Fruit fly (Drosophila melanogaster) whole organism: Measurements from ENCODE around the gene Nbr.

Experiments
- CG8478 ChIP-seq: fragments of >200 bp; optimal IDR thresholded peaks from 2 replicates; lab custom pipeline; 2018; ENCODE audit warnings: inconsistent platforms
- Dll ChIP-seq: fragments of >200 bp; optimal IDR thresholded peaks from 2 replicates; lab custom pipeline; 2017
- EcR ChIP-seq, 2 experiments: fragments of >200 bp; optimal IDR thresholded peaks; 2 replicates each; lab custom pipeline; 2017; ENCODE audit warnings: missing biosample characterization in 2 of 2, missing genetic modification characterization in 2 of 2, missing genetic modification reagents in 2 of 2
- pan ChIP-seq: fragments of >200 bp; optimal IDR thresholded peaks from 2 replicates; lab custom pipeline; 2017
- psq ChIP-seq: fragments of >200 bp; optimal IDR thresholded peaks from 2 replicates; lab custom pipeline; 2017
- usp ChIP-seq: fragments of >200 bp; optimal IDR thresholded peaks from 2 replicates; lab custom pipeline; 2017; ENCODE audit warnings: missing biosample characterization, missing genetic modification characterization, mixed read lengths

Nbr gene

dm6 chr2L:21162875-21163274 is at the start of gene Nbr:
Nbr (minus strand) TSS chr2L:21163083.
- TF ChIP-seq CG8478, result no peak
- no peak for TF ChIP-seq pan (lab: Kevin White, UChicago)
- no peak for TF ChIP-seq Dll (lab: Kevin White, UChicago)
- no peak for TF ChIP-seq psq (lab: Kevin White, UChicago)
- TF ChIP-seq EcR (GFP tag; optimal IDR thresholded peaks at IDR 0.05; lab: Kevin White, UChicago), result no peak
- TF ChIP-seq usp (GFP tag; lab: Kevin White, UChicago), result no peak

DNA sequence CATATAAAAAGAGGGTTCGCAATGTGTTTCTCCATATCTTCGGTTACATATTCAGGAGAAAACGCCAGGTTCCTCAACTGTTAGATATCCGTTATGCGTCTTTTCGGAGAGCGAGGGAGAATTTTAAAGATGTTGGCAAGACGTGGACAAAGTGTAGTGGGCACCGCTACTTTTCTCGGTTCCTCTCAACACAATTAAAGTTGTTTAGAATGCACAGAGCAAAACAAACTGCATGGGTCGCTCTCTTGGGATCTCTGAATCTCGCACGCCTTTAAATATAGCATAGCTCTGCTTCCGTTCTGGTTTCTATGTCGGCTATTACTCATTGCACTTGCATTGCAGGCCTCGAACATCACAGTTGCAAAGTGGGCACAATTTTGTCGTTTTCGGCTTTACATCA is 43.3 kb upstream of the Nbr start, which contains the start of gene clumsy:
Gene clumsy, plus strand, starts transcription at position 301 of the 400 bp plus-strand sequence.
- TF ChIP-seq EcR (GFP tag; optimal IDR thresholded peaks at IDR 0.05; lab: Kevin White, UChicago) (no peak), pan (lab: Kevin White, UChicago) (no peak), usp (GFP tag; lab: Kevin White, UChicago) (no peak), psq (lab: Kevin White, UChicago) (no peak), CG8478 (no peak), Dll (lab: Kevin White, UChicago) (no peak)

DNA sequence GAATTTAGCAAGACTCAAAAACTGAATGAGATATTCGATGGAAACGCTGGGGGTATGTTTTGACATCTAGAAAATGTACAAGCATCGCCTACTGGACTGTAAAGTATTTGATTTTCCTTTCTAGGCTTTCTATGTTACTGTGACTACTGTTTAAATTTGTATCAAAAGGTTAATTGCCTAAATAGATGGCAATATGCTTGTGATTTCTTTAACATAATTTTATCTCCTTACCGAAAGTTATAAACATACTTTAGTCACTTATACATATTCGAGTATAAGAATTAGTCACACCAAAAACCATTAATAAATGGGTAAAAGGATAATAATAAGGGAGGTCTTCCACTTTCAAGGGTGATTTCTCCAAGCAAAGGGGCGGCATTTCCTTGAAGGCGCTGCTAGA is 39.8 kb upstream of the Nbr start, which contains the start of gene CG31988:
Gene CG31988, minus strand, starts transcription at position 101 of the 400 bp plus-strand sequence.
- no peak for TF ChIP-seq pan (lab: Kevin White, UChicago)
- no peak for TF ChIP-seq usp (GFP tag; lab: Kevin White, UChicago)
- TF ChIP-seq Dll (lab: Kevin White, UChicago), result no peak
- no peak for TF ChIP-seq CG8478
- TF ChIP-seq psq (lab: Kevin White, UChicago), result no peak

DNA sequence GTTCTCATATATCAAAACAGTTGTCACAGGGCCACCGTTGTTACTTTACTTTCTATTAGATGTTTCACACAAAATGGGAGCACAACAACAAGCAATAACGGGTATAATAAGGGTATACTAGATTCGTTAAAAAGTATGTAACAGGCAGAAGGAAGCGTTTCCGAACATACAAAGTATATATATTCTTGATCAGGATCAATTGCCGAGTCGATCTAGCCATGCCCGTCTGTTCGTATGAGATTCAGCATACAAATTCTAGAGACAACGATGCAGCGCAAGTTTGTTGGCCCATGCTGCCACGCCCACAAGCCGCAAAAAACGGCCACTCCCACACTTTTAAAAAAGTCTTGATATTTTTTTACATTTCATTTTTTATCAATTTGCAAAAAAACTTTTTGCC is 37.4 kb upstream of the Nbr start, which contains the start of gene CG31624:
Gene CG31624, minus strand, starts transcription at position 101 of the 400 bp plus-strand sequence.
- TF ChIP-seq Dll (lab: Kevin White, UChicago) (no peak), pan (lab: Kevin White, UChicago) (no peak), EcR (GFP tag; optimal IDR thresholded peaks at IDR 0.05; lab: Kevin White, UChicago) (no peak), psq (lab: Kevin White, UChicago) (no peak), usp (GFP tag; lab: Kevin White, UChicago) (no peak), CG8478 (no peak)

DNA sequence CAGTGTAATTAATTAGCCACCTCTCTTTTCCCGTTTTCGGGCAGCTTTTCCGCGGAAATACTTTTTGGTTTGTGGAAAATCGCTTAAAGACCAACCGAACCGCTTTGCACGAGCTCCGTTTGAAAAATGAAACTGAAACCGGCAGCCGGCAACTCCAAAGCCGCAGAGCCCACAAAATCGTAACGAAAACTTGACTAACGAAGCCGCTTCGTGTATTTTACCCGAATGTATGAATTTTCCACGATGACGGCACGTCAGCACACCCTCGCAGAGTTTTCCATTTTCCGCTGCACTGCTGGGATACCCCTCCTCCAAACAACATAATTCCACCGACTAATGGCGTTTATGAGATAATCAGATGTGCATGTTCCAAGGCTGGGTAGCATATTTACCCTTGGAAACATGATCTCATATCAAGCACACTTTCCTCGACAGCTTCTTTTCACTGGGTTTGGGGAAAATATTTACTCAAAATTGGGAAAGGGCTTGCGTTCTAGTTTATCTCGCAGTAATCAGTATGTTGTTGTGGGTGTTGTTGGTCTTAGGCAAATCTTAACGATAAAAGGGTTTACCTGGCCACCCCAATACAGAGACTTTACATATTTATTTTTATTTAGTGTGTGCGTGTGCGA is 35.9 kb upstream of the Nbr start, which contains the start of gene Ret:
Gene Ret, minus strand, starts transcription at position 130 of the 632 bp plus-strand sequence.
- no peak for TF ChIP-seq Dll (lab: Kevin White, UChicago)
- TF ChIP-seq usp (GFP tag; lab: Kevin White, UChicago), result no peak
- no peak for TF ChIP-seq CG8478
- TF ChIP-seq pan (lab: Kevin White, UChicago), result no peak
- no peak for TF ChIP-seq psq (lab: Kevin White, UChicago)
- TF ChIP-seq EcR (GFP tag; optimal IDR thresholded peaks at IDR 0.05; lab: Kevin White, UChicago), result no peak

- no peak for TF ChIP-seq EcR (GFP tag; optimal IDR thresholded peaks at IDR 0.05; lab: Kevin White, UChicago)
- TF ChIP-seq Dll (lab: Kevin White, UChicago), result no peak
- no peak for TF ChIP-seq CG8478
- TF ChIP-seq psq (lab: Kevin White, UChicago), result no peak
- no peak for TF ChIP-seq usp (GFP tag; lab: Kevin White, UChicago)
- no peak for TF ChIP-seq pan (lab: Kevin White, UChicago)
Observed at dm6 chr2L:21197178-21197577, 34.3 kb upstream of the Nbr start.

dm6 chr2L:21196511-21196910 is 33.6 kb upstream of the Nbr start:
- TF ChIP-seq Dll (lab: Kevin White, UChicago) (no peak), EcR (GFP tag; optimal IDR thresholded peaks at IDR 0.05; lab: Kevin White, UChicago) (no peak), psq (lab: Kevin White, UChicago) (no peak), pan (lab: Kevin White, UChicago) (no peak), CG8478 (no peak), usp (GFP tag; lab: Kevin White, UChicago) (no peak)

dm6 chr2L:21195331-21195730 is 32.4 kb upstream of the Nbr start:
- TF ChIP-seq psq (lab: Kevin White, UChicago) (no peak), pan (lab: Kevin White, UChicago) (no peak), usp (GFP tag; lab: Kevin White, UChicago) (no peak), CG8478 (no peak), Dll (lab: Kevin White, UChicago) (no peak), EcR (GFP tag; optimal IDR thresholded peaks at IDR 0.05; lab: Kevin White, UChicago) (no peak)

- no peak for TF ChIP-seq psq (lab: Kevin White, UChicago)
- no peak for TF ChIP-seq EcR (GFP tag; optimal IDR thresholded peaks at IDR 0.05; lab: Kevin White, UChicago)
- no peak for TF ChIP-seq CG8478
- no peak for TF ChIP-seq Dll (lab: Kevin White, UChicago)
- TF ChIP-seq usp (GFP tag; lab: Kevin White, UChicago), result no peak
- TF ChIP-seq pan (lab: Kevin White, UChicago), result no peak
Observed at dm6 chr2L:21189273-21189781, 26.4 kb upstream of the Nbr start.

DNA sequence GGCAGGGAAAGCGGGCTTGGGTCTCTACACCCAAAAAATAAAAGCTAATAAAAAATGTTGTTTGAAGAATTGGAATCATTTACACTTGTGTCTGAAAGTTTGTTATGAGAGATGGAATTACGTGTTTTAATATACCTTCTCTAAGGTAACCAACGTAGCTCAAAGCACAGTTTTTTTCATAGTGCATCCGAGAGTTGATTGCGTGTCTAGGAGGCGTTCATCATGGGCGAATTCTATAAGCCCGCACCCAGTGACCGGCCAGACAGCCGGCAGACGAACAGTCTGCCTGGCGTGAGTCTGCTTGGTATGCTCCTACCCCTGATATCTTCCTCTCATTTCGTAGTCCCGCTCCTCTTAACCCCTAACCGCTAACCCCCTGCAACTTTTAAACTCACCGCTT is 24.9 kb upstream of the Nbr start:
- TF ChIP-seq usp (GFP tag; lab: Kevin White, UChicago) (no peak), EcR (GFP tag; optimal IDR thresholded peaks at IDR 0.05; lab: Kevin White, UChicago) (no peak), pan (lab: Kevin White, UChicago) (no peak), CG8478 (no peak), Dll (lab: Kevin White, UChicago) (no peak), psq (lab: Kevin White, UChicago) (no peak)

DNA sequence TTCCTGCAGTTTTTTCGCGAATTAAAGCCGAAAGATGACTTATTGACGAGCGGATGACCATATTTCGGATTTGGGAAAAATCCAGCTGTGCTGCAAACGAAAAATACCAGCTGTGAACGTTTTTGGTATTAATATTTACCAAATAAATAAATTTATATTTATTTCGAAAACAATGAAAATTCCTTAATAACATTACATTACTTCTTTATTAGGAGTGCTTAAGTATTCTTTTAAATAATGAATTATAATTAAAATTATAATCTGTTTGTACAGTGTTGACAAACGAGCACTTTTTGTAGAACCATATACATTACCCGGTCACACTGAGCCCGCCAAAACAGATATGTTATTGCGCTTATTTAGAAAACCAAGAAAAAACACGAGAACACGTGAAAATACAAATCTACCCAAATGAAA is 16.7 kb upstream of the Nbr start, which contains the start of the genes bur and Mcm10:
Gene bur, minus strand, starts transcription at position 69 of the 417 bp plus-strand sequence.
Gene Mcm10, plus strand, starts transcription at position 319 of the 417 bp plus-strand sequence.
- TF ChIP-seq usp (GFP tag; lab: Kevin White, UChicago), result no peak
- no peak for TF ChIP-seq Dll (lab: Kevin White, UChicago)
- TF ChIP-seq CG8478, result no peak
- TF ChIP-seq EcR (GFP tag; optimal IDR thresholded peaks at IDR 0.05; lab: Kevin White, UChicago), result no peak
- TF ChIP-seq pan (lab: Kevin White, UChicago), result no peak
- no peak for TF ChIP-seq psq (lab: Kevin White, UChicago)
